Fruit fly (Drosophila melanogaster) whole organism, adult: ENCODE data around the gene Rubicon.

Experiments
- CG11617 ChIP-seq: fragments of 200-800 bp; sonication (Bioruptor generic); optimal IDR thresholded peaks from 2 replicates; lab custom pipeline; 2017; ENCODE audit warnings: mild to moderate bottlenecking, missing biosample characterization, missing genetic modification reagents, missing genetic modification characterization
- CG14711 ChIP-seq: fragments of 200-800 bp; sonication (Bioruptor generic); optimal IDR thresholded peaks from 2 replicates; lab custom pipeline; 2018; ENCODE audit warnings: missing biosample characterization, mild to moderate bottlenecking, missing genetic modification characterization, moderate library complexity
- CG33017 ChIP-seq: fragments of 200-800 bp; sonication (Bioruptor generic); optimal IDR thresholded peaks from 2 replicates; lab custom pipeline; 2018; ENCODE audit warnings: missing biosample characterization, mild to moderate bottlenecking, missing genetic modification characterization, moderate library complexity
- CG5204 ChIP-seq: fragments of 200-800 bp; sonication (Bioruptor generic); optimal IDR thresholded peaks from 2 replicates; lab custom pipeline; 2016; ENCODE audit warnings: missing biosample characterization, missing genetic modification characterization
- CG7045 ChIP-seq: fragments of 200-800 bp; sonication (Bioruptor generic); optimal IDR thresholded peaks from 2 replicates; lab custom pipeline; 2017; ENCODE audit warnings: missing biosample characterization, mild to moderate bottlenecking, missing genetic modification characterization
- CG7101 ChIP-seq: fragments of 200-800 bp; sonication (Bioruptor generic); optimal IDR thresholded peaks from 2 replicates; lab custom pipeline; 2018; ENCODE audit warnings: missing biosample characterization, mild to moderate bottlenecking, missing genetic modification characterization, moderate library complexity
- Clk ChIP-seq: fragments of 200-800 bp; sonication (Bioruptor generic); optimal IDR thresholded peaks from 2 replicates; lab custom pipeline; 2017; ENCODE audit warnings: missing biosample characterization, missing genetic modification characterization
- bab1 ChIP-seq: fragments of 200-800 bp; sonication (Bioruptor generic); optimal IDR thresholded peaks from 3 replicates; lab custom pipeline; 2019; ENCODE audit warnings: missing biosample characterization, mild to moderate bottlenecking, missing genetic modification characterization, moderate library complexity
- cnc ChIP-seq, 2 experiments: fragments of >200 bp; optimal IDR thresholded peaks; 2 replicates each; lab custom pipeline; 2017
- kay ChIP-seq: fragments of 200-800 bp; sonication (Bioruptor generic); peaks from one replicate; lab custom pipeline; 2016; ENCODE audit warnings: missing biosample characterization, missing genetic modification characterization, borderline replicate concordance
- ovo ChIP-seq: fragments of 200-800 bp; sonication (Bioruptor generic); optimal IDR thresholded peaks from 2 replicates; lab custom pipeline; 2016; ENCODE audit warnings: missing biosample characterization, missing genetic modification characterization
- pad ChIP-seq: fragments of 200-800 bp; sonication (Bioruptor generic); optimal IDR thresholded peaks from 3 replicates; lab custom pipeline; 2017; ENCODE audit warnings: missing biosample characterization, missing genetic modification characterization, mild to moderate bottlenecking, moderate library complexity, missing genetic modification reagents
- tj ChIP-seq: fragments of 200-800 bp; sonication (Bioruptor generic); optimal IDR thresholded peaks from 3 replicates; lab custom pipeline; 2017; ENCODE audit warnings: missing biosample characterization, mild to moderate bottlenecking, missing genetic modification characterization, moderate library complexity

DNA sequence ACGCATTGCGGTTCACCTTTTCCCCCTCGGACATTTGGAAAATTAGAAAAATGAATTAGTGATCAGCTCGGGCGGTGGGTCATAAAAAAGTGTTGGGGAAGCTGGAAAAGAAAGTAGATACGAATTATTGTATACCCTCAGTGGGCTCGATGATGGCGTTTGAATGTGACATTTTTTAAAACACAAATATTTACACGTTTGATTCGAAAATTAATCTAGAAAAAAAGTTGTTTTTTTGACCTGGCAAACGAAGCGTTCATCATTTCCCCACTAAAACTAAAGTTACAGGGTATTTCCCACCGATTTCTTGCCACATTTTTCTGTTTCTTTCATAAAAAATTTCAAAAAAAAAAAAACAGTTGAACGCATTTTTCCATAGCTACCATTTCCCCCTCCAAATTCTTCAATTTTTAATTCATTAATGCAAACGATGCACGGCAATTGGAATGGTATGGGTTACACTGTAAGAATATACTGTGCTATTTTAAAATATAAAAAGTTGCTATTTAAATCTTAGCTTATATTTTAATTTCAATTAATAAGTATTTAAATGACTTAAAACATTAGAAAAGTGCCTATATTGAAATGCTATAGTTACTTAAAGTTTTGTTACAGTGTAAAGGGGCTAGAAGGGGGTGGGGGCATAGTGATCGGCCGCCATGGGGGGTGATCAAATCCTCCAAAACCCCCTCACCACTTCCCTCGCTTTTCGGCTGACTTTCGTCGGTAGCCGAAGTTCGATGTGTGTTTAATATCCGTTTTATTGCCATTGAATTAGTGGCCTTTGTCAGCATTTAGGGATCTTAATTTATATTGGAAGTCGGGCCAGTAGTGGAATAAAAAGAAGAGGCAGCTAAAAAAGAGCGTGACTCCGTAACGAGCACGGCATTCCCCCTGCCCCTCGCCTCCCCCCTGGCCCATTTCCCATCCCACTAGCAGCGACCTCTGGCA lies 5.2 kb upstream of the Rubicon start:
- TF ChIP-seq Clk = no peak
- TF ChIP-seq CG11617 (GFP tag; lab: Kevin White, UChicago) = no peak
- TF ChIP-seq CG33017 (tag; lab: Kevin White, UChicago) = no peak
- TF ChIP-seq CG7101 (tag; lab: Kevin White, UChicago) = no peak
- no peak for TF ChIP-seq tj
- no peak for TF ChIP-seq CG14711 (tag; lab: Kevin White, UChicago)
- no peak for TF ChIP-seq cnc (optimal IDR thresholded peaks at IDR 0.05; lab: Kevin White, UChicago)
- no peak for TF ChIP-seq kay (GFP tag; lab: Kevin White, UChicago)
- no peak for TF ChIP-seq ovo
- no peak for TF ChIP-seq CG5204
- TF ChIP-seq CG7045 (GFP tag; lab: Kevin White, UChicago) = no peak
- TF ChIP-seq pad = no peak
- TF ChIP-seq bab1 = no peak
